Fruit fly (Drosophila melanogaster) whole organism, prepupa: ENCODE results near the gene CG8679.
A peak's percentile ranks its signal among the peaks of the same experiment; 100 is the strongest.

Experiments
- Blimp-1 ChIP-seq: fragments of 200-800 bp; sonication (Bioruptor generic); optimal IDR thresholded peaks from 3 replicates; lab custom pipeline; 2017; ENCODE audit warnings: missing biosample characterization, missing genetic modification characterization, mild to moderate bottlenecking, moderate library complexity, missing genetic modification reagents
- CG10631 ChIP-seq: fragments of 200-800 bp; sonication (Bioruptor generic); optimal IDR thresholded peaks from 2 replicates; lab custom pipeline; 2016; ENCODE audit warnings: missing biosample characterization, missing genetic modification characterization
- CG10669 ChIP-seq: fragments of 200-800 bp; sonication (Bioruptor generic); optimal IDR thresholded peaks from 3 replicates; lab custom pipeline; 2018; ENCODE audit warnings: missing biosample characterization, mild to moderate bottlenecking, missing genetic modification characterization, moderate library complexity
- CG11294 ChIP-seq: fragments of 200-800 bp; sonication (Bioruptor generic); IDR thresholded peaks from 2 replicates; pipeline ENCODE4 v1.3.6; 2022; ENCODE audit warnings: missing biosample characterization, missing genetic modification characterization
- CG11762 ChIP-seq: fragments of 200-800 bp; sonication (Bioruptor generic); optimal IDR thresholded peaks from 3 replicates; lab custom pipeline; 2016; ENCODE audit warnings: missing biosample characterization, missing genetic modification characterization; ENCODE audit not compliant: insufficient read depth
- CG11902 ChIP-seq: fragments of 200-800 bp; sonication (Bioruptor generic); optimal IDR thresholded peaks from 3 replicates; lab custom pipeline; 2016; ENCODE audit warnings: missing biosample characterization, missing genetic modification characterization
- CG15336 ChIP-seq: fragments of 200-800 bp; sonication (Bioruptor generic); IDR thresholded peaks from 2 replicates; pipeline ENCODE4 v1.3.6; 2022; ENCODE audit warnings: missing biosample characterization, missing genetic modification characterization
- CG1621 ChIP-seq: fragments of 200-800 bp; sonication (Bioruptor generic); optimal IDR thresholded peaks from 3 replicates; lab custom pipeline; 2018; ENCODE audit warnings: missing biosample characterization, mild to moderate bottlenecking, missing genetic modification characterization
- CG16779 ChIP-seq: fragments of 200-800 bp; sonication (Bioruptor generic); optimal IDR thresholded peaks from 3 replicates; lab custom pipeline; 2017; ENCODE audit warnings: missing biosample characterization, mild to moderate bottlenecking, missing genetic modification characterization
- CG31627 ChIP-seq: fragments of 200-800 bp; sonication (Bioruptor generic); optimal IDR thresholded peaks from 3 replicates; lab custom pipeline; 2016; ENCODE audit warnings: missing biosample characterization, missing genetic modification characterization
- CG32006 ChIP-seq: fragments of 200-800 bp; sonication (Bioruptor generic); optimal IDR thresholded peaks from 3 replicates; lab custom pipeline; 2017; ENCODE audit warnings: missing biosample characterization, mild to moderate bottlenecking, missing genetic modification characterization
- CG3919 ChIP-seq: fragments of 200-800 bp; sonication (Bioruptor generic); optimal IDR thresholded peaks from 3 replicates; lab custom pipeline; 2016; ENCODE audit warnings: missing biosample characterization, missing genetic modification characterization
- CG4318 ChIP-seq: fragments of 200-800 bp; sonication (Bioruptor generic); optimal IDR thresholded peaks from 3 replicates; lab custom pipeline; 2017; ENCODE audit warnings: missing biosample characterization, mild to moderate bottlenecking, missing genetic modification characterization
- CG6163 ChIP-seq: fragments of 200-800 bp; sonication (Bioruptor generic); IDR thresholded peaks from 3 replicates; pipeline ENCODE4 v1.3.6; 2022; ENCODE audit warnings: missing biosample characterization, missing genetic modification characterization
- CG6276 ChIP-seq: fragments of 200-800 bp; sonication (Bioruptor generic); optimal IDR thresholded peaks from 2 replicates; lab custom pipeline; 2017; ENCODE audit warnings: missing biosample characterization, mild to moderate bottlenecking, missing genetic modification characterization
- CG6808 ChIP-seq: fragments of 200-800 bp; sonication (Bioruptor generic); optimal IDR thresholded peaks from 3 replicates; lab custom pipeline; 2017; ENCODE audit warnings: missing biosample characterization, missing genetic modification characterization, mild to moderate bottlenecking, moderate library complexity, missing genetic modification reagents
- CG8119 ChIP-seq: fragments of 200-800 bp; sonication (Bioruptor generic); IDR thresholded peaks from 3 replicates; pipeline ENCODE4 v1.3.6; 2022; ENCODE audit warnings: missing biosample characterization, missing genetic modification characterization
- CG9139 ChIP-seq: fragments of 200-800 bp; sonication (Bioruptor generic); optimal IDR thresholded peaks from 3 replicates; lab custom pipeline; 2017; ENCODE audit warnings: missing biosample characterization, mild to moderate bottlenecking, missing genetic modification characterization
- Eip75B ChIP-seq: fragments of 200-800 bp; sonication (Bioruptor generic); optimal IDR thresholded peaks from 3 replicates; lab custom pipeline; 2016; ENCODE audit warnings: missing biosample characterization, missing genetic modification characterization
- Eip78C ChIP-seq: fragments of 200-800 bp; sonication (Bioruptor generic); peaks from one replicate; lab custom pipeline; 2016; ENCODE audit warnings: missing biosample characterization, missing genetic modification characterization
- Ets21C ChIP-seq: fragments of 200-800 bp; sonication (Bioruptor generic); optimal IDR thresholded peaks from 3 replicates; lab custom pipeline; 2016; ENCODE audit warnings: missing biosample characterization, missing genetic modification characterization
- Ets96B ChIP-seq: fragments of 200-800 bp; optimal IDR thresholded peaks from 2 replicates; lab custom pipeline; 2019; ENCODE audit warnings: missing biosample characterization, mild to moderate bottlenecking, missing genetic modification characterization, moderate library complexity
- Gug ChIP-seq: fragments of 200-800 bp; sonication (Bioruptor generic); IDR thresholded peaks from 2 replicates; pipeline ENCODE4 v1.3.6; 2022; ENCODE audit warnings: missing biosample characterization, missing genetic modification characterization
- Hr39 ChIP-seq: fragments of 200-800 bp; sonication (Bioruptor generic); optimal IDR thresholded peaks from 2 replicates; lab custom pipeline; 2016; ENCODE audit warnings: missing biosample characterization, missing genetic modification characterization
- Hr4 ChIP-seq: fragments of 200-800 bp; sonication (Bioruptor generic); optimal IDR thresholded peaks from 3 replicates; lab custom pipeline; 2016; ENCODE audit warnings: missing biosample characterization, missing genetic modification characterization
- Lpt ChIP-seq: fragments of 200-800 bp; sonication (Bioruptor generic); optimal IDR thresholded peaks from 3 replicates; lab custom pipeline; 2016; ENCODE audit warnings: missing biosample characterization, missing genetic modification characterization
- Met ChIP-seq: fragments of 200-800 bp; sonication (Bioruptor generic); optimal IDR thresholded peaks from 3 replicates; lab custom pipeline; 2016; ENCODE audit warnings: missing biosample characterization, missing genetic modification characterization
- OdsH ChIP-seq: fragments of 200-800 bp; sonication (Bioruptor generic); optimal IDR thresholded peaks from 3 replicates; lab custom pipeline; 2016; ENCODE audit warnings: missing biosample characterization, missing genetic modification characterization
- Smox ChIP-seq: fragments of 200-800 bp; sonication (Bioruptor generic); optimal IDR thresholded peaks from 3 replicates; lab custom pipeline; 2016; ENCODE audit warnings: missing biosample characterization, missing genetic modification characterization
- Sox102F ChIP-seq: fragments of 200-800 bp; sonication (Bioruptor generic); optimal IDR thresholded peaks from 2 replicates; lab custom pipeline; 2016; ENCODE audit warnings: missing biosample characterization, mild to moderate bottlenecking, missing genetic modification characterization
- Sox14 ChIP-seq: fragments of 200-800 bp; sonication (Bioruptor generic); optimal IDR thresholded peaks from 3 replicates; lab custom pipeline; 2016; ENCODE audit warnings: missing biosample characterization, missing genetic modification characterization
- Sox15 ChIP-seq: fragments of 200-800 bp; sonication (Bioruptor generic); optimal IDR thresholded peaks from 3 replicates; lab custom pipeline; 2016; ENCODE audit warnings: missing biosample characterization, missing genetic modification characterization
- achi ChIP-seq: fragments of 200-800 bp; sonication (Bioruptor generic); optimal IDR thresholded peaks from 3 replicates; lab custom pipeline; 2016; ENCODE audit warnings: missing biosample characterization, missing genetic modification characterization
- acj6 ChIP-seq: fragments of 200-800 bp; sonication (Bioruptor generic); optimal IDR thresholded peaks from 3 replicates; lab custom pipeline; 2016; ENCODE audit warnings: missing biosample characterization, missing genetic modification characterization
- cyc ChIP-seq: fragments of 200-800 bp; sonication (Bioruptor generic); optimal IDR thresholded peaks from 3 replicates; lab custom pipeline; 2016; ENCODE audit warnings: missing biosample characterization, missing genetic modification characterization
- dac ChIP-seq: fragments of 200-800 bp; sonication (Bioruptor generic); optimal IDR thresholded peaks from 2 replicates; lab custom pipeline; 2017; ENCODE audit warnings: missing biosample characterization, mild to moderate bottlenecking, missing genetic modification characterization
- dsx ChIP-seq: fragments of 200-800 bp; optimal IDR thresholded peaks from 3 replicates; lab custom pipeline; 2019; ENCODE audit warnings: missing biosample characterization, mild to moderate bottlenecking, missing genetic modification characterization, moderate library complexity; ENCODE audit not compliant: poor library complexity, severe bottlenecking
- eg ChIP-seq: fragments of 200-800 bp; sonication (Bioruptor generic); IDR thresholded peaks from 3 replicates; pipeline ENCODE4 v1.3.6; 2022; ENCODE audit warnings: missing biosample characterization, missing genetic modification characterization
- fd59A ChIP-seq: fragments of 200-800 bp; sonication (Bioruptor generic); optimal IDR thresholded peaks from 2 replicates; lab custom pipeline; 2017; ENCODE audit warnings: missing biosample characterization, mild to moderate bottlenecking, missing genetic modification characterization, missing genetic modification reagents
- fkh ChIP-seq: fragments of 200-800 bp; sonication (Bioruptor generic); optimal IDR thresholded peaks from 3 replicates; lab custom pipeline; 2017; ENCODE audit warnings: missing biosample characterization, mild to moderate bottlenecking, missing genetic modification characterization, moderate library complexity
- net ChIP-seq: fragments of 200-800 bp; sonication (Bioruptor generic); optimal IDR thresholded peaks from 3 replicates; lab custom pipeline; 2016; ENCODE audit warnings: missing biosample characterization, missing genetic modification characterization
- pdm3 ChIP-seq: fragments of 200-800 bp; sonication (Bioruptor generic); optimal IDR thresholded peaks from 3 replicates; lab custom pipeline; 2016; ENCODE audit warnings: missing biosample characterization, missing genetic modification characterization
- salr ChIP-seq, 2 experiments: fragments of 200-800 bp; sonication (Bioruptor generic); optimal IDR thresholded peaks; 3 replicates each; lab custom pipeline; 2016 to 2018; ENCODE audit warnings: missing biosample characterization in 2 of 2, missing genetic modification characterization in 2 of 2, mild to moderate bottlenecking in 1 of 2
- spab ChIP-seq: fragments of 200-800 bp; sonication (Bioruptor generic); optimal IDR thresholded peaks from 2 replicates; lab custom pipeline; 2017; ENCODE audit warnings: missing biosample characterization, mild to moderate bottlenecking, missing genetic modification characterization, missing genetic modification reagents
- svp ChIP-seq: fragments of 200-800 bp; sonication (Bioruptor generic); peaks from one replicate; lab custom pipeline; 2016; ENCODE audit warnings: missing biosample characterization, missing genetic modification characterization
- topi ChIP-seq: fragments of 200-800 bp; sonication (Bioruptor generic); optimal IDR thresholded peaks from 3 replicates; lab custom pipeline; 2016; ENCODE audit warnings: missing biosample characterization, missing genetic modification characterization

Gene CG8679

dm6 chr2L:21198633-21199264 lies 19.6 kb downstream of the CG8679 start, which contains the start of gene Ret:
Gene Ret, minus strand, starts transcription at chr2L:21198762.
- TF ChIP-seq CG3919 (no peak), CG31627 (GFP tag; lab: Kevin White, UChicago) (no peak), CG6276 (GFP tag; lab: Kevin White, UChicago) (peak; percentile 14), Blimp-1 (no peak), CG8119 (GFP tag; lab: Robert Waterston, UW) (0 out of 3 replicates have a peak, but pooled peaks have one; percentile 31), fkh (GFP tag; lab: Kevin White, UChicago) (peak; percentile 68), CG15336 (GFP tag; lab: Robert Waterston, UW) (0 out of 2 replicates have a peak, but pooled peaks have one; percentile 18), Eip75B (GFP tag; lab: Kevin White, UChicago) (no peak)
- TF ChIP-seq, all 60 proteins: peak for 4

dm6 chr2L:21197178-21197577 lies 21.2 kb downstream of the CG8679 start:
- TF ChIP-seq Ets21C (GFP tag; lab: Kevin White, UChicago) (peak; percentile 5), Hr4 (GFP tag; lab: Kevin White, UChicago) (peak; percentile 52), CG11762 (GFP tag; lab: Kevin White, UChicago) (peak; percentile 38), Hr39 (no peak), Sox15 (no peak), CG16779 (tag; lab: Kevin White, UChicago) (no peak), CG10669 (GFP tag; lab: Kevin White, UChicago) (peak; percentile 22), dac (GFP tag; lab: Kevin White, UChicago) (no peak), CG8119 (GFP tag; lab: Robert Waterston, UW) (0 out of 3 replicates have a peak, but pooled peaks have one; percentile 43), OdsH (peak; percentile 34), CG31627 (GFP tag; lab: Kevin White, UChicago) (peak; percentile 3), CG1621 (tag; lab: Kevin White, UChicago) (no peak), CG10631 (peak; percentile 17), Met (peak; percentile 16), CG6163 (GFP tag; lab: Robert Waterston, UW) (peak; percentile 67; the same call in 2 of the 3 replicates), CG9139 (GFP tag; lab: Kevin White, UChicago) (no peak), Gug (GFP tag; lab: Robert Waterston, UW) (no peak), CG11294 (0 out of 2 replicates have a peak, but pooled peaks have one; percentile 10), cyc (GFP tag; lab: Kevin White, UChicago) (peak; percentile 10), Ets96B (tag; lab: Kevin White, UChicago) (no peak), CG6276 (GFP tag; lab: Kevin White, UChicago) (peak; percentile 36), fd59A (GFP tag; lab: Kevin White, UChicago) (no peak), Eip75B (GFP tag; lab: Kevin White, UChicago) (no peak), Lpt (GFP tag; lab: Kevin White, UChicago) (peak; percentile 28), CG11902 (no peak), Eip78C (GFP tag; lab: Kevin White, UChicago) (peak; percentile 78), CG6808 (no peak), Sox102F (GFP tag; lab: Kevin White, UChicago) (peak; percentile 17), spab (GFP tag; lab: Kevin White, UChicago) (no peak), svp (GFP tag; lab: Kevin White, UChicago) (peak; percentile 71), pdm3 (GFP tag; lab: Kevin White, UChicago) (peak; percentile 21), CG15336 (GFP tag; lab: Robert Waterston, UW) (peak; percentile 49), salr (GFP tag; optimal IDR thresholded peaks at IDR 0.05; lab: Kevin White, UChicago) (no peak), Sox14 (peak; percentile 26), dsx (no peak), achi (GFP tag; lab: Kevin White, UChicago) (peak; percentile 35), topi (GFP tag; lab: Kevin White, UChicago) (peak; percentile 27), net (GFP tag; lab: Kevin White, UChicago) (peak; percentile 48), acj6 (peak; percentile 35), eg (GFP tag; lab: Robert Waterston, UW) (peak; percentile 61; the same call in 2 of the 3 replicates), CG3919 (peak; percentile 47), CG32006 (GFP tag; lab: Kevin White, UChicago) (peak; percentile 56), CG4318 (GFP tag; lab: Kevin White, UChicago) (peak; percentile 23), Smox (peak; percentile 29)
- TF ChIP-seq, all 60 proteins: peak for 29
